Fruit fly (Drosophila melanogaster): Measurements from ENCODE around the gene CG40485.

The CG40485 gene

dm6 chrX:23007399-23007798 lies 45.2 kb upstream of the CG40485 start (continued):
- TF ChIP-seq CG18599 (GFP tag; optimal IDR thresholded peaks at IDR 0.05), result no peak
- no peak for TF ChIP-seq danr (GFP tag; IDR thresholded peaks at IDR 0.05)
- TF ChIP-seq CG17912 (GFP tag; optimal IDR thresholded peaks at IDR 0.05), result no peak
- no peak for TF ChIP-seq CG32772 (GFP tag; IDR thresholded peaks at IDR 0.05)
- no peak for TF ChIP-seq Mrtf (GFP tag; IDR thresholded peaks at IDR 0.05)
- TF ChIP-seq GATAe (GFP tag; conservative IDR thresholded peaks at IDR 0.05), result no peak
- peak; percentile 36 for TF ChIP-seq Dp (GFP tag; optimal IDR thresholded peaks at IDR 0.05)
- TF ChIP-seq p53 (GFP tag; optimal IDR thresholded peaks at IDR 0.05), result no peak
- TF ChIP-seq abd-A (tag; optimal IDR thresholded peaks at IDR 0.05), result no peak
- peak; percentile 95 for TF ChIP-seq Scr (GFP tag; IDR thresholded peaks at IDR 0.05; ENCODE audit: partially characterized antibody)
- TF ChIP-seq vnd (GFP tag; IDR thresholded peaks at IDR 0.05; ENCODE audit: partially characterized antibody), result peak; percentile 98
- TF ChIP-seq da (GFP tag; optimal IDR thresholded peaks at IDR 0.05), result no peak
- TF ChIP-seq CG6791 (GFP tag; IDR thresholded peaks at IDR 0.05; ENCODE audit: partially characterized antibody), result peak; percentile 99
- TF ChIP-seq Jarid2 (GFP tag; optimal IDR thresholded peaks at IDR 0.05), result no peak
- TF ChIP-seq CG31224 (GFP tag; IDR thresholded peaks at IDR 0.05), result no peak
- TF ChIP-seq sug (tag; optimal IDR thresholded peaks at IDR 0.05), result peak; percentile 7
- TF ChIP-seq CG17568 (GFP tag; optimal IDR thresholded peaks at IDR 0.05), result no peak
- TF ChIP-seq CG2116 (GFP tag; optimal IDR thresholded peaks at IDR 0.05), result peak; percentile 84
- no peak for TF ChIP-seq BtbVII (GFP tag; optimal IDR thresholded peaks at IDR 0.05)
- TF ChIP-seq CG8924 (tag; optimal IDR thresholded peaks at IDR 0.05), result peak; percentile 32
- peak; percentile 55 for TF ChIP-seq gem (tag; optimal IDR thresholded peaks at IDR 0.05)
- TF ChIP-seq Optix (GFP tag; IDR thresholded peaks at IDR 0.05), result no peak
- no peak for TF ChIP-seq Bteb2 (GFP tag; optimal IDR thresholded peaks at IDR 0.05)
- no peak for TF ChIP-seq gsb (GFP tag; IDR thresholded peaks at IDR 0.05)
- peak; percentile 46; the same call in 1 of the 2 replicates for TF ChIP-seq sob (GFP tag; IDR thresholded peaks at IDR 0.05)
- no peak for TF ChIP-seq Oaz (GFP tag; IDR thresholded peaks at IDR 0.05)
- peak; percentile 52 for TF ChIP-seq E2f2 (GFP tag; IDR thresholded peaks at IDR 0.05)
- TF ChIP-seq YL-1 (GFP tag; optimal IDR thresholded peaks at IDR 0.05), result peak; percentile 5
- TF ChIP-seq knrl (GFP tag; IDR thresholded peaks at IDR 0.05; ENCODE audit: partially characterized antibody), result peak; percentile 97
- peak; percentile 11 for TF ChIP-seq Nf-YC (tag; optimal IDR thresholded peaks at IDR 0.05)
- TF ChIP-seq CG4820 (GFP tag; optimal IDR thresholded peaks at IDR 0.05), result no peak
- peak; percentile 97 for TF ChIP-seq CG7963 (GFP tag; IDR thresholded peaks at IDR 0.05; ENCODE audit: partially characterized antibody)
- TF ChIP-seq maf-S (GFP tag; optimal IDR thresholded peaks at IDR 0.05), result no peak
- no peak for TF ChIP-seq twi (tag; optimal IDR thresholded peaks at IDR 0.05)
- no peak for TF ChIP-seq Awh (GFP tag; IDR thresholded peaks at IDR 0.05)
- no peak for TF ChIP-seq CG32767 (GFP tag; IDR thresholded peaks at IDR 0.05)
- TF ChIP-seq CG12104 (GFP tag; optimal IDR thresholded peaks at IDR 0.05), result no peak
- TF ChIP-seq toy (GFP tag; IDR thresholded peaks at IDR 0.05), result no peak
- TF ChIP-seq CG30431 (GFP tag; optimal IDR thresholded peaks at IDR 0.05), result no peak
- no peak for TF ChIP-seq en (GFP tag; optimal IDR thresholded peaks at IDR 0.05)
- peak; percentile 58 for TF ChIP-seq slbo (GFP tag; IDR thresholded peaks at IDR 0.05)
- TF ChIP-seq CG4328 (GFP tag; optimal IDR thresholded peaks at IDR 0.05), result no peak
- no peak for TF ChIP-seq lov (optimal IDR thresholded peaks at IDR 0.05)
- TF ChIP-seq lov (GFP tag; IDR thresholded peaks at IDR 0.05), result no peak
- no peak for TF ChIP-seq CG7271 (tag; optimal IDR thresholded peaks at IDR 0.05)
- TF ChIP-seq oc (tag; optimal IDR thresholded peaks at IDR 0.05), result no peak
- TF ChIP-seq slou (GFP tag; optimal IDR thresholded peaks at IDR 0.05), result no peak
- no peak for TF ChIP-seq kni (GFP tag; optimal IDR thresholded peaks at IDR 0.05)
- TF ChIP-seq jing (GFP tag; optimal IDR thresholded peaks at IDR 0.05), result no peak
- no peak for TF ChIP-seq CG9215 (GFP tag; IDR thresholded peaks at IDR 0.05)
- TF ChIP-seq dpn (GFP tag; optimal IDR thresholded peaks at IDR 0.05), result no peak
- 0 out of 2 replicates have a peak, but pooled peaks have one; percentile 17 for TF ChIP-seq CG31441 (GFP tag; IDR thresholded peaks at IDR 0.05)

Data from whole organism, embryonic.